Fruit fly (Drosophila melanogaster) whole organism, embryonic: Measurements from ENCODE around the gene CG10353.
A peak's percentile ranks its signal among the peaks of the same experiment; 100 is the strongest.

Experiments used
- ATbp ChIP-seq: fragments of 200-800 bp; sonication (Bioruptor generic); optimal IDR thresholded peaks from 2 replicates; lab custom pipeline; 2017; ENCODE audit warnings: missing biosample characterization, mild to moderate bottlenecking, missing genetic modification characterization, missing genetic modification reagents
- Abd-B ChIP-seq: fragments of 200-800 bp; sonication (Bioruptor generic); optimal IDR thresholded peaks from 2 replicates; lab custom pipeline; 2018; ENCODE audit warnings: missing biosample characterization, mild to moderate bottlenecking, missing genetic modification characterization, moderate library complexity
- CG10979 ChIP-seq: fragments of 200-800 bp; sonication (Bioruptor generic); optimal IDR thresholded peaks from 2 replicates; lab custom pipeline; 2018; ENCODE audit warnings: missing biosample characterization, mild to moderate bottlenecking, missing genetic modification characterization, moderate library complexity
- CG12391 ChIP-seq: fragments of 200-800 bp; sonication (Bioruptor generic); optimal IDR thresholded peaks from 3 replicates; lab custom pipeline; 2018; ENCODE audit warnings: missing biosample characterization, mild to moderate bottlenecking, missing genetic modification characterization, moderate library complexity
- CG12744 ChIP-seq: fragments of 200-800 bp; sonication (Bioruptor generic); optimal IDR thresholded peaks from 2 replicates; lab custom pipeline; 2016; ENCODE audit warnings: missing biosample characterization, missing genetic modification characterization
- CG13123 ChIP-seq: fragments of 200-800 bp; sonication (Bioruptor generic); optimal IDR thresholded peaks from 2 replicates; lab custom pipeline; 2016; ENCODE audit warnings: missing biosample characterization, missing genetic modification characterization
- CG13775 ChIP-seq: fragments of 200-800 bp; sonication (Bioruptor generic); optimal IDR thresholded peaks from 3 replicates; lab custom pipeline; 2017; ENCODE audit warnings: missing biosample characterization, mild to moderate bottlenecking, missing genetic modification characterization
- CG14860 ChIP-seq: fragments of 200-800 bp; sonication (Bioruptor generic); IDR thresholded peaks from 3 replicates; pipeline ENCODE4 v1.3.6; 2022; ENCODE audit warnings: missing biosample characterization, missing genetic modification characterization; ENCODE audit not compliant: partially characterized antibody
- CG14965 ChIP-seq: fragments of 200-800 bp; sonication (Bioruptor generic); optimal IDR thresholded peaks from 2 replicates; lab custom pipeline; 2016; ENCODE audit warnings: missing biosample characterization, missing genetic modification characterization, borderline replicate concordance
- CG1603 ChIP-seq: fragments of 200-800 bp; sonication (Bioruptor generic); optimal IDR thresholded peaks from 2 replicates; lab custom pipeline; 2019; ENCODE audit warnings: missing biosample characterization, mild to moderate bottlenecking, missing genetic modification characterization, moderate library complexity
- CG17612 ChIP-seq: fragments of 200-800 bp; sonication (Bioruptor generic); IDR thresholded peaks from 2 replicates; pipeline ENCODE4 v1.3.6; 2022; ENCODE audit warnings: missing biosample characterization, missing genetic modification characterization
- CG18011 ChIP-seq: fragments of 200-800 bp; sonication (Bioruptor generic); optimal IDR thresholded peaks from 2 replicates; lab custom pipeline; 2017; ENCODE audit warnings: missing biosample characterization, missing genetic modification characterization, mild to moderate bottlenecking, moderate library complexity, missing genotype
- CG18619 ChIP-seq: fragments of 200-800 bp; sonication (Bioruptor generic); optimal IDR thresholded peaks from 3 replicates; lab custom pipeline; 2017; ENCODE audit warnings: missing biosample characterization, mild to moderate bottlenecking, missing genetic modification characterization
- CG33557 ChIP-seq: fragments of 200-800 bp; sonication (Bioruptor generic); optimal IDR thresholded peaks from 2 replicates; lab custom pipeline; 2019; ENCODE audit warnings: missing biosample characterization, mild to moderate bottlenecking, missing genetic modification characterization, moderate library complexity
- CG3847 ChIP-seq: fragments of 200-800 bp; sonication (Bioruptor generic); IDR thresholded peaks from 2 replicates; pipeline ENCODE4 v1.3.6; 2022; ENCODE audit warnings: missing biosample characterization, missing genetic modification characterization
- CG4617 ChIP-seq: fragments of 200-800 bp; sonication (Bioruptor generic); optimal IDR thresholded peaks from 3 replicates; lab custom pipeline; 2016; ENCODE audit warnings: missing biosample characterization, missing genetic modification characterization, borderline replicate concordance
- CG6272 ChIP-seq: fragments of 200-800 bp; sonication (Bioruptor generic); IDR thresholded peaks from 2 replicates; pipeline ENCODE4 v1.3.6; 2022; ENCODE audit warnings: missing biosample characterization, missing genetic modification characterization
- CG7928 ChIP-seq: fragments of 200-800 bp; sonication (Bioruptor generic); optimal IDR thresholded peaks from 2 replicates; lab custom pipeline; 2017; ENCODE audit warnings: missing biosample characterization, mild to moderate bottlenecking, missing genetic modification characterization
- CG8089 ChIP-seq: fragments of 200-800 bp; sonication (Bioruptor generic); optimal IDR thresholded peaks from 3 replicates; lab custom pipeline; 2016; ENCODE audit warnings: missing biosample characterization, missing genetic modification characterization
- D19A ChIP-seq: fragments of 200-800 bp; optimal IDR thresholded peaks from 3 replicates; lab custom pipeline; 2019; ENCODE audit warnings: missing biosample characterization, mild to moderate bottlenecking, missing genetic modification characterization, moderate library complexity
- D19B ChIP-seq: fragments of 200-800 bp; sonication (Bioruptor generic); optimal IDR thresholded peaks from 2 replicates; lab custom pipeline; 2017; ENCODE audit warnings: missing biosample characterization, mild to moderate bottlenecking, missing genetic modification characterization
- Drgx ChIP-seq: fragments of 200-800 bp; sonication (Bioruptor generic); IDR thresholded peaks from 2 replicates; pipeline ENCODE4 v1.3.6; 2022; ENCODE audit warnings: missing biosample characterization, missing genetic modification characterization
- E2f2 ChIP-seq: fragments of 200-800 bp; sonication (Bioruptor generic); IDR thresholded peaks from 2 replicates; pipeline ENCODE4 v1.3.6; 2022; ENCODE audit warnings: missing biosample characterization, missing genetic modification characterization
- Ets97D ChIP-seq: fragments of 200-800 bp; sonication (Bioruptor generic); optimal IDR thresholded peaks from 3 replicates; lab custom pipeline; 2016; ENCODE audit warnings: missing biosample characterization, missing genetic modification characterization
- Gsc ChIP-seq: fragments of 200-800 bp; sonication (Bioruptor generic); IDR thresholded peaks from 2 replicates; pipeline ENCODE4 v1.3.6; 2022; ENCODE audit warnings: missing biosample characterization, missing genetic modification characterization
- HLHmδ ChIP-seq: fragments of 200-800 bp; sonication (Bioruptor generic); optimal IDR thresholded peaks from 2 replicates; lab custom pipeline; 2018; ENCODE audit warnings: missing biosample characterization, mild to moderate bottlenecking, missing genetic modification characterization, moderate library complexity
- Hsf ChIP-seq: fragments of 200-800 bp; sonication (Bioruptor generic); optimal IDR thresholded peaks from 3 replicates; lab custom pipeline; 2016; ENCODE audit warnings: missing biosample characterization, missing genetic modification characterization
- Kr ChIP-seq: fragments of 200-800 bp; sonication (Bioruptor generic); optimal IDR thresholded peaks from 2 replicates; lab custom pipeline; 2017; ENCODE audit warnings: missing biosample characterization, mild to moderate bottlenecking, missing genetic modification characterization
- Mes4 ChIP-seq: fragments of 200-800 bp; sonication (Bioruptor generic); optimal IDR thresholded peaks from 2 replicates; lab custom pipeline; 2016; ENCODE audit warnings: missing biosample characterization, missing genetic modification characterization
- Nf-YA ChIP-seq: fragments of 200-800 bp; sonication (Bioruptor generic); IDR thresholded peaks from 2 replicates; pipeline ENCODE4 v1.3.6; 2022; ENCODE audit warnings: missing biosample characterization, missing genetic modification characterization
- Ptx1 ChIP-seq: fragments of 200-800 bp; sonication (Bioruptor generic); IDR thresholded peaks from 2 replicates; pipeline ENCODE4 v1.3.6; 2022; ENCODE audit warnings: missing biosample characterization, missing genetic modification characterization
- ato ChIP-seq: fragments of 200-800 bp; sonication (Bioruptor generic); IDR thresholded peaks from 2 replicates; pipeline ENCODE4 v1.3.6; 2022; ENCODE audit warnings: missing biosample characterization, missing genetic modification characterization; ENCODE audit not compliant: partially characterized antibody
- bab2 ChIP-seq: fragments of 200-800 bp; sonication (Bioruptor generic); optimal IDR thresholded peaks from 2 replicates; lab custom pipeline; 2016; ENCODE audit warnings: missing biosample characterization, missing genetic modification characterization
- bigmax ChIP-seq: fragments of 200-800 bp; sonication (Bioruptor generic); optimal IDR thresholded peaks from 2 replicates; lab custom pipeline; 2018; ENCODE audit warnings: missing biosample characterization, mild to moderate bottlenecking, missing genetic modification characterization
- br ChIP-seq: fragments of >200 bp; optimal IDR thresholded peaks from 2 replicates; lab custom pipeline; 2017
- cato ChIP-seq: fragments of 200-800 bp; sonication (Bioruptor generic); optimal IDR thresholded peaks from 2 replicates; lab custom pipeline; 2016; ENCODE audit warnings: missing biosample characterization, missing genetic modification characterization, borderline replicate concordance
- danr ChIP-seq: fragments of 200-800 bp; sonication (Bioruptor generic); IDR thresholded peaks from 2 replicates; pipeline ENCODE4 v1.3.6; 2022; ENCODE audit warnings: missing biosample characterization, missing genetic modification characterization
- dm ChIP-seq: fragments of 200-800 bp; sonication (Bioruptor generic); optimal IDR thresholded peaks from 3 replicates; lab custom pipeline; 2016; ENCODE audit warnings: missing biosample characterization, missing genetic modification characterization
- dpn ChIP-seq, 2 experiments: fragments of 200-800 bp; sonication (Bioruptor generic); optimal IDR thresholded peaks; 3 replicates each; lab custom pipeline; 2016; ENCODE audit warnings: missing biosample characterization in 2 of 2, missing genetic modification characterization in 2 of 2
- eve ChIP-seq, 2 experiments: fragments of >200 bp; optimal IDR thresholded peaks; 2 replicates each; lab custom pipeline; 2017; ENCODE audit warnings: missing biosample characterization in 2 of 2, missing genetic modification characterization in 2 of 2
- fd102C ChIP-seq: fragments of 200-800 bp; sonication (Bioruptor generic); optimal IDR thresholded peaks from 2 replicates; lab custom pipeline; 2018; ENCODE audit warnings: missing biosample characterization, mild to moderate bottlenecking, missing genetic modification characterization, moderate library complexity
- ftz-f1 ChIP-seq: fragments of 200-800 bp; sonication (Bioruptor generic); optimal IDR thresholded peaks from 2 replicates; lab custom pipeline; 2016; ENCODE audit warnings: missing biosample characterization, missing genetic modification characterization
- her ChIP-seq: fragments of 200-800 bp; sonication (Bioruptor generic); optimal IDR thresholded peaks from 2 replicates; lab custom pipeline; 2016; ENCODE audit warnings: missing biosample characterization, missing genetic modification characterization
- kni ChIP-seq: fragments of 200-800 bp; sonication (Bioruptor generic); optimal IDR thresholded peaks from 3 replicates; lab custom pipeline; 2017; ENCODE audit warnings: mild to moderate bottlenecking, missing biosample characterization, missing genetic modification reagents, missing genetic modification characterization
- knrl ChIP-seq: fragments of 200-800 bp; sonication (Bioruptor generic); IDR thresholded peaks from 3 replicates; pipeline ENCODE4 v1.3.6; 2022; ENCODE audit warnings: missing biosample characterization, missing genetic modification characterization; ENCODE audit not compliant: partially characterized antibody
- lmd ChIP-seq: fragments of 200-800 bp; sonication (Bioruptor generic); IDR thresholded peaks from 2 replicates; pipeline ENCODE4 v1.3.6; 2022; ENCODE audit warnings: missing biosample characterization, missing genetic modification characterization
- mld ChIP-seq: fragments of 200-800 bp; sonication (Bioruptor generic); IDR thresholded peaks from 3 replicates; pipeline ENCODE4 v1.3.6; 2022; ENCODE audit warnings: missing biosample characterization, missing genetic modification characterization; ENCODE audit not compliant: partially characterized antibody
- pita ChIP-seq: fragments of 200-800 bp; sonication (Bioruptor generic); optimal IDR thresholded peaks from 2 replicates; lab custom pipeline; 2017; ENCODE audit warnings: missing biosample characterization, mild to moderate bottlenecking, missing genetic modification characterization
- shn ChIP-seq: fragments of 200-800 bp; sonication (Bioruptor generic); optimal IDR thresholded peaks from 3 replicates; lab custom pipeline; 2016; ENCODE audit warnings: missing biosample characterization, missing genetic modification characterization
- slp2 ChIP-seq: fragments of 200-800 bp; sonication (Bioruptor generic); optimal IDR thresholded peaks from 2 replicates; lab custom pipeline; 2016; ENCODE audit warnings: missing biosample characterization, missing genetic modification characterization
- sna ChIP-seq: fragments of 200-800 bp; sonication (Bioruptor generic); IDR thresholded peaks from 2 replicates; pipeline ENCODE4 v1.3.6; 2022; ENCODE audit warnings: missing biosample characterization, missing genetic modification characterization; ENCODE audit not compliant: partially characterized antibody
- vvl ChIP-seq: fragments of 200-800 bp; sonication (Bioruptor generic); IDR thresholded peaks from 2 replicates; pipeline ENCODE4 v1.3.6; 2022; ENCODE audit warnings: missing biosample characterization, missing genetic modification characterization

CG10353 gene

DNA sequence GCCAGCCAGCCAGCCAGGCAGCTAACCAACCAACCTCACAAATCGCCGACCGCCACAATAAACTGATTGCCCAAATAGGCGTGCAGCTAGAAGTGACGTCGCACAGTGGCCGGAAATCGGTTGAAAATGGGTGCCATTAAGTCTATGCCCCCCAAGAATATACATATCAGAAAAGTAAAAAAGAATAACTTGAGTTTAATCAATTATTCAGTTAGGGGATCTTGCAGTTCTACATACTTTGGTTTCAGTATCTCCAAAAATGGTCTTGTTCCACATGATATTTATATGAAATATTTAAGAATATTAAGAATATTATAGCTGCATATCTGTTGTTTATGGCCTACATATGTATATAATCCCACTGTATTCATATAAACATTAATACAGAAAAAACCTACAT lies 1.6 kb downstream of the CG10353 start (continued):
- TF ChIP-seq CG17612 (GFP tag; lab: Robert Waterston, UW), result no peak
- TF ChIP-seq dm (GFP tag; lab: Kevin White, UChicago), result no peak
- TF ChIP-seq slp2 (GFP tag; lab: Kevin White, UChicago), result no peak
- no peak for TF ChIP-seq CG4617 (GFP tag; lab: Kevin White, UChicago)
- TF ChIP-seq bab2 (GFP tag; lab: Kevin White, UChicago), result no peak
- peak; percentile 26 for TF ChIP-seq CG13775 (GFP tag; lab: Kevin White, UChicago)
- peak; percentile 32 for TF ChIP-seq ATbp (GFP tag; lab: Kevin White, UChicago)
- no peak for TF ChIP-seq Nf-YA (GFP tag; lab: Robert Waterston, UW)
- TF ChIP-seq vvl (GFP tag; lab: Robert Waterston, UW), result peak; percentile 52; the same call in 1 of the 2 replicates
- no peak for TF ChIP-seq Kr (GFP tag; lab: Kevin White, UChicago)
- TF ChIP-seq sna (GFP tag; lab: Robert Waterston, UW), result no peak
- TF ChIP-seq shn (GFP tag; lab: Kevin White, UChicago), result no peak
- TF ChIP-seq Hsf (GFP tag; lab: Kevin White, UChicago), result no peak
- TF ChIP-seq mld (GFP tag; lab: Robert Waterston, UW), result no peak
- no peak for TF ChIP-seq Drgx (GFP tag; lab: Robert Waterston, UW)
- no peak for TF ChIP-seq Ets97D
- peak in 1 of 2 experiments; percentile 37 for TF ChIP-seq dpn (GFP tag; optimal IDR thresholded peaks at IDR 0.05; lab: Kevin White, UChicago)
- no peak for TF ChIP-seq CG6272 (GFP tag; lab: Robert Waterston, UW)
- TF ChIP-seq Gsc, result no peak
- TF ChIP-seq Abd-B (GFP tag; lab: Kevin White, UChicago), result peak; percentile 43
- TF ChIP-seq kni (GFP tag; lab: Kevin White, UChicago), result no peak
- peak; percentile 50; the same call in 1 of the 2 replicates for TF ChIP-seq lmd (GFP tag; lab: Robert Waterston, UW)
- no peak for TF ChIP-seq CG14965
- no peak for TF ChIP-seq HLHmδ (GFP tag; lab: Kevin White, UChicago)
- no peak for TF ChIP-seq pita (GFP tag; lab: Kevin White, UChicago)
- no peak for TF ChIP-seq CG13123 (GFP tag; lab: Kevin White, UChicago)
- TF ChIP-seq CG10979 (tag; lab: Kevin White, UChicago), result peak; percentile 18
- no peak for TF ChIP-seq her (GFP tag; lab: Kevin White, UChicago)
- no peak for TF ChIP-seq CG7928 (GFP tag; lab: Kevin White, UChicago)
- no peak for TF ChIP-seq CG12744 (GFP tag; lab: Kevin White, UChicago)
- peak; percentile 42 for TF ChIP-seq D19A (tag; lab: Kevin White, UChicago)
- TF ChIP-seq knrl (GFP tag; lab: Robert Waterston, UW), result no peak
- no peak for TF ChIP-seq CG33557
- peak; percentile 6 for TF ChIP-seq CG18011 (GFP tag; lab: Kevin White, UChicago)
- TF ChIP-seq CG18619 (GFP tag; lab: Kevin White, UChicago), result peak; percentile 37
- TF ChIP-seq eve (GFP tag; optimal IDR thresholded peaks at IDR 0.05; lab: Kevin White, UChicago), result no peak
- no peak for TF ChIP-seq Mes4 (GFP tag; lab: Kevin White, UChicago)
- TF ChIP-seq bigmax (GFP tag; lab: Kevin White, UChicago), result no peak
- TF ChIP-seq Ptx1 (GFP tag; lab: Robert Waterston, UW), result no peak
- no peak for TF ChIP-seq danr (GFP tag; lab: Robert Waterston, UW)
- no peak for TF ChIP-seq br (lab: Kevin White, UChicago)
- TF ChIP-seq cato, result no peak
- TF ChIP-seq CG3847 (GFP tag; lab: Robert Waterston, UW), result peak; percentile 48
- no peak for TF ChIP-seq fd102C
- no peak for TF ChIP-seq ato (GFP tag; lab: Robert Waterston, UW)
- TF ChIP-seq CG12391 (tag; lab: Kevin White, UChicago), result peak; percentile 44
- TF ChIP-seq CG8089 (GFP tag; lab: Kevin White, UChicago), result no peak
- TF ChIP-seq E2f2 (GFP tag; lab: Robert Waterston, UW), result no peak
- no peak for TF ChIP-seq CG14860 (GFP tag; lab: Robert Waterston, UW)
- TF ChIP-seq D19B (GFP tag; lab: Kevin White, UChicago), result peak; percentile 27
- TF ChIP-seq CG1603 (tag; lab: Kevin White, UChicago), result no peak
- no peak for TF ChIP-seq ftz-f1 (GFP tag; lab: Kevin White, UChicago)
